Fruit fly (Drosophila melanogaster) whole organism, embryonic: ENCODE results near the gene usp.

Experiments
- Atf3 ChIP-seq: fragments of 200-800 bp; sonication (Bioruptor generic); optimal IDR thresholded peaks from 3 replicates; lab custom pipeline; 2016; ENCODE audit warnings: missing biosample characterization, missing genetic modification characterization
- BtbVII ChIP-seq: fragments of 200-800 bp; sonication (Bioruptor generic); optimal IDR thresholded peaks from 3 replicates; lab custom pipeline; 2017; ENCODE audit warnings: missing biosample characterization, mild to moderate bottlenecking, missing genetic modification characterization
- CG10565 ChIP-seq: fragments of 200-800 bp; sonication (Bioruptor generic); optimal IDR thresholded peaks from 3 replicates; lab custom pipeline; 2016; ENCODE audit warnings: missing biosample characterization, mild to moderate bottlenecking, missing genetic modification characterization
- CG11093 ChIP-seq: fragments of 200-800 bp; sonication (Bioruptor generic); IDR thresholded peaks from 3 replicates; pipeline ENCODE4 v1.3.6; 2022; ENCODE audit warnings: missing biosample characterization, missing genetic modification characterization
- CG11398 ChIP-seq: fragments of 200-800 bp; sonication (Bioruptor generic); optimal IDR thresholded peaks from 2 replicates; lab custom pipeline; 2016; ENCODE audit warnings: missing biosample characterization, missing genetic modification characterization
- CG11695 ChIP-seq: fragments of 200-800 bp; sonication (Bioruptor generic); IDR thresholded peaks from 3 replicates; pipeline ENCODE4 v1.3.6; 2022; ENCODE audit warnings: missing biosample characterization, missing genetic modification characterization
- CG11696 ChIP-seq: fragments of 200-800 bp; sonication (Bioruptor generic); IDR thresholded peaks from 2 replicates; pipeline ENCODE4 v1.3.6; 2022; ENCODE audit warnings: missing biosample characterization, missing genetic modification characterization
- CG12104 ChIP-seq: fragments of 200-800 bp; sonication (Bioruptor generic); optimal IDR thresholded peaks from 3 replicates; lab custom pipeline; 2016; ENCODE audit warnings: missing biosample characterization, missing genetic modification characterization
- CG14860 ChIP-seq: fragments of 200-800 bp; sonication (Bioruptor generic); IDR thresholded peaks from 3 replicates; pipeline ENCODE4 v1.3.6; 2022; ENCODE audit warnings: missing biosample characterization, missing genetic modification characterization; ENCODE audit not compliant: partially characterized antibody
- CG15601 ChIP-seq: fragments of 200-800 bp; sonication (Bioruptor generic); optimal IDR thresholded peaks from 3 replicates; lab custom pipeline; 2019; ENCODE audit warnings: missing biosample characterization, mild to moderate bottlenecking, missing genetic modification characterization, moderate library complexity
- CG1602 ChIP-seq: fragments of 200-800 bp; sonication (Bioruptor generic); optimal IDR thresholded peaks from 3 replicates; lab custom pipeline; 2016; ENCODE audit warnings: missing biosample characterization, missing genetic modification characterization
- CG17361 ChIP-seq: fragments of 200-800 bp; sonication (Bioruptor generic); IDR thresholded peaks from 3 replicates; pipeline ENCODE4 v1.3.6; 2022; ENCODE audit warnings: missing biosample characterization, missing genetic modification characterization
- CG18476 ChIP-seq: fragments of 200-800 bp; sonication (Bioruptor generic); optimal IDR thresholded peaks from 2 replicates; lab custom pipeline; 2016; ENCODE audit warnings: missing biosample characterization, mild to moderate bottlenecking, missing genetic modification characterization
- CG2199 ChIP-seq: fragments of 200-800 bp; sonication (Bioruptor generic); IDR thresholded peaks from 3 replicates; pipeline ENCODE4 v1.3.6; 2022; ENCODE audit warnings: missing biosample characterization, missing genetic modification characterization
- CG2202 ChIP-seq: fragments of 200-800 bp; sonication (Bioruptor generic); optimal IDR thresholded peaks from 2 replicates; lab custom pipeline; 2018; ENCODE audit warnings: missing biosample characterization, mild to moderate bottlenecking, missing genetic modification characterization
- CG31365 ChIP-seq: fragments of 200-800 bp; sonication (Bioruptor generic); optimal IDR thresholded peaks from 2 replicates; lab custom pipeline; 2018; ENCODE audit warnings: missing biosample characterization, mild to moderate bottlenecking, missing genetic modification characterization
- CG31441 ChIP-seq: fragments of 200-800 bp; sonication (Bioruptor generic); IDR thresholded peaks from 2 replicates; pipeline ENCODE4 v1.3.6; 2022; ENCODE audit warnings: missing biosample characterization, missing genetic modification characterization
- CG4282 ChIP-seq: fragments of 200-800 bp; sonication (Bioruptor generic); optimal IDR thresholded peaks from 2 replicates; lab custom pipeline; 2016; ENCODE audit warnings: missing biosample characterization, missing genetic modification characterization
- CG4360 ChIP-seq: fragments of 200-800 bp; sonication (Bioruptor generic); IDR thresholded peaks from 2 replicates; pipeline ENCODE4 v1.3.6; 2022; ENCODE audit warnings: missing biosample characterization, missing genetic modification characterization
- CG5180 ChIP-seq: fragments of 200-800 bp; sonication (Bioruptor generic); optimal IDR thresholded peaks from 3 replicates; lab custom pipeline; 2017; ENCODE audit warnings: missing biosample characterization, missing genetic modification characterization, mild to moderate bottlenecking, moderate library complexity, missing genetic modification reagents
- CG6683 ChIP-seq: fragments of 200-800 bp; sonication (Bioruptor generic); optimal IDR thresholded peaks from 2 replicates; lab custom pipeline; 2017; ENCODE audit warnings: missing biosample characterization, mild to moderate bottlenecking, missing genetic modification characterization, missing genetic modification reagents
- CG7928 ChIP-seq: fragments of 200-800 bp; sonication (Bioruptor generic); optimal IDR thresholded peaks from 2 replicates; lab custom pipeline; 2017; ENCODE audit warnings: missing biosample characterization, mild to moderate bottlenecking, missing genetic modification characterization
- CG8281 ChIP-seq: fragments of 200-800 bp; sonication (Bioruptor generic); optimal IDR thresholded peaks from 2 replicates; lab custom pipeline; 2018; ENCODE audit warnings: missing biosample characterization, mild to moderate bottlenecking, missing genetic modification characterization, moderate library complexity
- CoRest ChIP-seq: fragments of 200-800 bp; sonication (Bioruptor generic); optimal IDR thresholded peaks from 3 replicates; lab custom pipeline; 2018; ENCODE audit warnings: missing biosample characterization, mild to moderate bottlenecking, missing genetic modification characterization, moderate library complexity
- CrebB ChIP-seq: fragments of 200-800 bp; sonication (Bioruptor generic); optimal IDR thresholded peaks from 3 replicates; lab custom pipeline; 2018; ENCODE audit warnings: missing biosample characterization, mild to moderate bottlenecking, missing genetic modification characterization
- Dad ChIP-seq: fragments of 200-800 bp; sonication (Bioruptor generic); optimal IDR thresholded peaks from 3 replicates; lab custom pipeline; 2016; ENCODE audit warnings: missing biosample characterization, missing genetic modification characterization
- Fer2 ChIP-seq: fragments of 200-800 bp; sonication (Bioruptor generic); optimal IDR thresholded peaks from 2 replicates; lab custom pipeline; 2018; ENCODE audit warnings: missing biosample characterization, mild to moderate bottlenecking, missing genetic modification characterization, moderate library complexity
- Hmx ChIP-seq: fragments of 200-800 bp; sonication (Bioruptor generic); optimal IDR thresholded peaks from 2 replicates; lab custom pipeline; 2016; ENCODE audit warnings: missing biosample characterization, missing genetic modification characterization
- MBD-R2 ChIP-seq: fragments of 200-800 bp; sonication (Bioruptor generic); IDR thresholded peaks from 2 replicates; pipeline ENCODE4 v1.3.6; 2022; ENCODE audit warnings: missing biosample characterization, missing genetic modification characterization
- PHDP ChIP-seq: fragments of 200-800 bp; sonication (Bioruptor generic); optimal IDR thresholded peaks from 3 replicates; lab custom pipeline; 2018; ENCODE audit warnings: missing biosample characterization, mild to moderate bottlenecking, missing genetic modification characterization, moderate library complexity
- Pdp1 ChIP-seq, 2 experiments: fragments of 200-800 bp; sonication (Bioruptor generic); optimal IDR thresholded peaks; 3 replicates each; lab custom pipeline; 2016; ENCODE audit warnings: missing biosample characterization in 2 of 2, missing genetic modification characterization in 2 of 2, mild to moderate bottlenecking in 1 of 2, moderate library complexity in 1 of 2
- Scr ChIP-seq: fragments of 200-800 bp; sonication (Bioruptor generic); IDR thresholded peaks from 2 replicates; pipeline ENCODE4 v1.3.6; 2022; ENCODE audit warnings: missing biosample characterization, missing genetic modification characterization; ENCODE audit not compliant: partially characterized antibody
- Spps ChIP-seq: fragments of 200-800 bp; sonication (Bioruptor generic); optimal IDR thresholded peaks from 2 replicates; lab custom pipeline; 2018; ENCODE audit warnings: missing biosample characterization, mild to moderate bottlenecking, missing genetic modification characterization
- Sry-β ChIP-seq: fragments of 200-800 bp; sonication (Bioruptor generic); optimal IDR thresholded peaks from 2 replicates; lab custom pipeline; 2018; ENCODE audit warnings: missing biosample characterization, mild to moderate bottlenecking, missing genetic modification characterization, moderate library complexity
- Xrp1 ChIP-seq: fragments of 200-800 bp; sonication (Bioruptor generic); IDR thresholded peaks from 2 replicates; pipeline ENCODE4 v1.3.6; 2022; ENCODE audit warnings: missing biosample characterization, missing genetic modification characterization
- ab ChIP-seq: fragments of 200-800 bp; sonication (Bioruptor generic); optimal IDR thresholded peaks from 2 replicates; lab custom pipeline; 2016; ENCODE audit warnings: missing biosample characterization, missing genetic modification characterization
- abd-A ChIP-seq: fragments of 200-800 bp; sonication (Bioruptor generic); optimal IDR thresholded peaks from 3 replicates; lab custom pipeline; 2019; ENCODE audit warnings: missing biosample characterization, mild to moderate bottlenecking, missing genetic modification characterization, moderate library complexity
- corto ChIP-seq: fragments of 200-800 bp; sonication (Bioruptor generic); optimal IDR thresholded peaks from 2 replicates; lab custom pipeline; 2016; ENCODE audit warnings: missing biosample characterization, mild to moderate bottlenecking, missing genetic modification characterization, moderate library complexity
- crc ChIP-seq: fragments of 200-800 bp; sonication (Bioruptor generic); optimal IDR thresholded peaks from 2 replicates; lab custom pipeline; 2016; ENCODE audit warnings: missing biosample characterization, missing genetic modification characterization
- dati ChIP-seq: fragments of 200-800 bp; sonication (Bioruptor generic); IDR thresholded peaks from 2 replicates; pipeline ENCODE4 v1.3.6; 2022; ENCODE audit warnings: missing biosample characterization, missing genetic modification characterization
- fd96Cb ChIP-seq: fragments of 200-800 bp; sonication (Bioruptor generic); optimal IDR thresholded peaks from 2 replicates; lab custom pipeline; 2018; ENCODE audit warnings: missing biosample characterization, mild to moderate bottlenecking, missing genetic modification characterization, moderate library complexity
- p53 ChIP-seq: fragments of 200-800 bp; sonication (Bioruptor generic); optimal IDR thresholded peaks from 2 replicates; lab custom pipeline; 2016; ENCODE audit warnings: missing biosample characterization, missing genetic modification characterization
- pnt ChIP-seq: fragments of 200-800 bp; sonication (Bioruptor generic); optimal IDR thresholded peaks from 3 replicates; lab custom pipeline; 2016; ENCODE audit warnings: missing biosample characterization, missing genetic modification characterization
- prd ChIP-seq, 3 experiments: fragments of >200 bp in 2 of 3; fragments of 200-800 bp in 1 of 3; sonication (Bioruptor generic) in 1 of 3; optimal IDR thresholded peaks in 2 of 3; IDR thresholded peaks in 1 of 3; 2 replicates in 2 of 3; 3 replicates in 1 of 3; pipeline versions ENCODE4 v1.3.6 to Lab custom; 2017 to 2022; ENCODE audit warnings: missing biosample characterization in 1 of 3, missing genetic modification characterization in 1 of 3
- psq ChIP-seq: fragments of 200-800 bp; sonication (Bioruptor generic); optimal IDR thresholded peaks from 2 replicates; lab custom pipeline; 2017; ENCODE audit warnings: missing biosample characterization, missing genetic modification characterization
- ro ChIP-seq: fragments of 200-800 bp; sonication (Bioruptor generic); IDR thresholded peaks from 2 replicates; pipeline ENCODE4 v1.3.6; 2022; ENCODE audit warnings: missing biosample characterization, missing genetic modification characterization
- tup ChIP-seq: fragments of 200-800 bp; sonication (Bioruptor generic); optimal IDR thresholded peaks from 2 replicates; lab custom pipeline; 2016; ENCODE audit warnings: missing biosample characterization, mild to moderate bottlenecking, missing genetic modification characterization, moderate library complexity
- usp ChIP-seq: fragments of >200 bp; optimal IDR thresholded peaks from 2 replicates; lab custom pipeline; 2017; ENCODE audit warnings: missing biosample characterization, missing genetic modification characterization
- vfl ChIP-seq: fragments of 200-800 bp; sonication (Bioruptor generic); optimal IDR thresholded peaks from 2 replicates; lab custom pipeline; 2016; ENCODE audit warnings: missing biosample characterization, missing genetic modification characterization
- wor ChIP-seq: fragments of 200-800 bp; sonication (Bioruptor generic); IDR thresholded peaks from 2 replicates; pipeline ENCODE4 v1.3.6; 2022; ENCODE audit warnings: missing biosample characterization, missing genetic modification characterization

The usp gene

dm6 chrX:2080367-2080927, 38.3 kb upstream of the usp start, which contains the start of the genes CG16903 and Unc-76 (continued):
- peak; percentile 37 for TF ChIP-seq CG31365
- no peak for TF ChIP-seq CG2202
- TF ChIP-seq Xrp1 (GFP tag; lab: Robert Waterston, UW) = 0 out of 2 replicates have a peak, but pooled peaks have one; percentile 15
- peak; percentile 39 for TF ChIP-seq Scr (GFP tag; lab: Robert Waterston, UW)
- peak; percentile 31; the same call in 1 of the 3 replicates for TF ChIP-seq CG17361 (GFP tag; lab: Robert Waterston, UW)
- no peak for TF ChIP-seq CG11696 (GFP tag; lab: Robert Waterston, UW)
- TF ChIP-seq ab = no peak
- TF ChIP-seq Dad (GFP tag; lab: Kevin White, UChicago) = peak; percentile 24
- TF ChIP-seq CG10565 (GFP tag; lab: Kevin White, UChicago) = no peak
- TF ChIP-seq CG18476 (GFP tag; lab: Kevin White, UChicago) = no peak
- TF ChIP-seq p53 (GFP tag; lab: Kevin White, UChicago) = peak; percentile 66
- no peak for TF ChIP-seq fd96Cb (tag; lab: Kevin White, UChicago)
- TF ChIP-seq CG4360 (GFP tag; lab: Robert Waterston, UW) = no peak
- TF ChIP-seq CG11398 (GFP tag; lab: Kevin White, UChicago) = no peak
- TF ChIP-seq CoRest = peak; percentile 46
- no peak for TF ChIP-seq CG11093 (GFP tag; lab: Robert Waterston, UW)
- TF ChIP-seq dati (GFP tag; lab: Robert Waterston, UW) = no peak
- TF ChIP-seq crc (GFP tag; lab: Kevin White, UChicago) = no peak
- TF ChIP-seq usp (GFP tag; lab: Kevin White, UChicago) = no peak
- TF ChIP-seq MBD-R2 = peak; percentile 86
- TF ChIP-seq CG7928 (GFP tag; lab: Kevin White, UChicago) = peak; percentile 66
- TF ChIP-seq Fer2 (tag; lab: Kevin White, UChicago) = no peak
- peak; percentile 40 for TF ChIP-seq CG4282 (GFP tag; lab: Kevin White, UChicago)
- no peak for TF ChIP-seq CG2199 (GFP tag; lab: Robert Waterston, UW)
- no peak for TF ChIP-seq tup (GFP tag; lab: Kevin White, UChicago)
- no peak for TF ChIP-seq CG6683 (GFP tag; lab: Kevin White, UChicago)
- TF ChIP-seq CG31441 = peak; percentile 37
- TF ChIP-seq CG8281 = no peak
- no peak for TF ChIP-seq CG11695 (GFP tag; lab: Robert Waterston, UW)
- peak; percentile 59 for TF ChIP-seq PHDP (tag; lab: Kevin White, UChicago)
- no peak for TF ChIP-seq prd (optimal IDR thresholded peaks at IDR 0.05; lab: Kevin White, UChicago)
- no peak for TF ChIP-seq prd (GFP tag; IDR thresholded peaks at IDR 0.05; lab: Robert Waterston, UW)
- no peak for TF ChIP-seq Atf3
- no peak for TF ChIP-seq ro (GFP tag; lab: Robert Waterston, UW)
- no peak; the same call in 2 of the 3 replicates for TF ChIP-seq CG14860 (GFP tag; lab: Robert Waterston, UW)
- TF ChIP-seq vfl = no peak
- TF ChIP-seq CG5180 (GFP tag; lab: Kevin White, UChicago) = peak; percentile 27
- no peak for TF ChIP-seq psq (GFP tag; lab: Kevin White, UChicago)
- TF ChIP-seq wor (GFP tag; lab: Robert Waterston, UW) = no peak
- no peak for TF ChIP-seq Sry-β (GFP tag; lab: Kevin White, UChicago)
- peak; percentile 0 for TF ChIP-seq pnt (GFP tag; lab: Kevin White, UChicago)
- TF ChIP-seq Pdp1 (GFP tag; optimal IDR thresholded peaks at IDR 0.05; lab: Kevin White, UChicago) = peak in 1 of 2 experiments; percentile 68
- no peak for TF ChIP-seq corto
- TF ChIP-seq BtbVII (GFP tag; lab: Kevin White, UChicago) = peak; percentile 63
- TF ChIP-seq abd-A (tag; lab: Kevin White, UChicago) = peak; percentile 71
- no peak for TF ChIP-seq CG12104 (GFP tag; lab: Kevin White, UChicago)
- TF ChIP-seq Hmx = no peak
- TF ChIP-seq CrebB (tag; lab: Kevin White, UChicago) = peak; percentile 57
- TF ChIP-seq CG1602 (GFP tag; lab: Kevin White, UChicago) = no peak
- TF ChIP-seq CG15601 (tag; lab: Kevin White, UChicago) = peak; percentile 78
- peak; percentile 17 for TF ChIP-seq Spps (tag; lab: Kevin White, UChicago)
